Fruit fly (Drosophila melanogaster): Measurements from ENCODE around the gene CG10650.

The CG10650 gene

dm6 chr2L:19023972-19024743 is 28.4 kb upstream of the CG10650 start (continued):
- TF ChIP-seq CG12299 (tag; optimal IDR thresholded peaks at IDR 0.05) (peak; percentile 63), Ssrp (tag; optimal IDR thresholded peaks at IDR 0.05) (peak; percentile 76), CG18764 (GFP tag; optimal IDR thresholded peaks at IDR 0.05) (peak; percentile 12), dpn (GFP tag; optimal IDR thresholded peaks at IDR 0.05) (peak; percentile 27 to 43), CG7839 (tag; optimal IDR thresholded peaks at IDR 0.05) (peak; percentile 82), CG3726 (GFP tag; IDR thresholded peaks at IDR 0.05) (no peak), Hsf (GFP tag; optimal IDR thresholded peaks at IDR 0.05) (peak; percentile 45), Mes4 (GFP tag; optimal IDR thresholded peaks at IDR 0.05) (no peak), CG6689 (GFP tag; IDR thresholded peaks at IDR 0.05) (peak; percentile 73), CG6683 (GFP tag; optimal IDR thresholded peaks at IDR 0.05) (peak; percentile 69), CG11723 (GFP tag; optimal IDR thresholded peaks at IDR 0.05) (peak; percentile 41), CG13775 (GFP tag; optimal IDR thresholded peaks at IDR 0.05) (peak; percentile 57), CoRest (tag; optimal IDR thresholded peaks at IDR 0.05) (peak; percentile 86), sqz (GFP tag; optimal IDR thresholded peaks at IDR 0.05) (peak; percentile 39), Gug (GFP tag; IDR thresholded peaks at IDR 0.05) (0 out of 4 replicates have a peak, but pooled peaks have one; percentile 25), CG6654 (GFP tag; optimal IDR thresholded peaks at IDR 0.05) (peak; percentile 23), gfzf (GFP tag; optimal IDR thresholded peaks at IDR 0.05) (no peak), HHEX (GFP tag; optimal IDR thresholded peaks at IDR 0.05) (peak; percentile 78), CG8924 (tag; optimal IDR thresholded peaks at IDR 0.05) (peak; percentile 84), Xbp1 (GFP tag; optimal IDR thresholded peaks at IDR 0.05) (peak; percentile 69), Chrac-16 (GFP tag; optimal IDR thresholded peaks at IDR 0.05) (peak; percentile 22), CG10267 (tag; optimal IDR thresholded peaks at IDR 0.05) (peak; percentile 63), CG30431 (GFP tag; optimal IDR thresholded peaks at IDR 0.05) (no peak), gt (GFP tag; IDR thresholded peaks at IDR 0.05) (no peak), CG5180 (GFP tag; optimal IDR thresholded peaks at IDR 0.05) (peak; percentile 58), CG4328 (GFP tag; optimal IDR thresholded peaks at IDR 0.05) (peak; percentile 73), Nf-YA (GFP tag; IDR thresholded peaks at IDR 0.05) (no peak), Dfd (GFP tag; optimal IDR thresholded peaks at IDR 0.05) (no peak), CG6854 (GFP tag; optimal IDR thresholded peaks at IDR 0.05) (peak; percentile 53), Antp (GFP tag; optimal IDR thresholded peaks at IDR 0.05) (no peak), unpg (GFP tag; optimal IDR thresholded peaks at IDR 0.05) (peak; percentile 66), HLH3B (GFP tag; IDR thresholded peaks at IDR 0.05) (0 out of 2 replicates have a peak, but pooled peaks have one; percentile 46), oc (tag; optimal IDR thresholded peaks at IDR 0.05) (peak; percentile 31), sd (tag; optimal IDR thresholded peaks at IDR 0.05) (peak; percentile 60), CG7556 (GFP tag; optimal IDR thresholded peaks at IDR 0.05) (peak; percentile 94), CG2678 (tag; optimal IDR thresholded peaks at IDR 0.05) (peak; percentile 92), CG34376 (GFP tag; optimal IDR thresholded peaks at IDR 0.05) (peak; percentile 67), so (GFP tag; IDR thresholded peaks at IDR 0.05) (peak; percentile 60; the same call in 1 of the 3 replicates), CG8359 (GFP tag; optimal IDR thresholded peaks at IDR 0.05; ENCODE audit: borderline replicate concordance) (peak; percentile 13), phol (tag; optimal IDR thresholded peaks at IDR 0.05) (peak; percentile 75), CG17612 (GFP tag; IDR thresholded peaks at IDR 0.05) (no peak), ara (GFP tag; IDR thresholded peaks at IDR 0.05) (0 out of 2 replicates have a peak, but pooled peaks have one; percentile 14), Dbx (GFP tag; IDR thresholded peaks at IDR 0.05) (peak; percentile 45; the same call in 1 of the 3 replicates), run (tag; optimal IDR thresholded peaks at IDR 0.05) (peak; percentile 38), Hr78 (GFP tag; optimal IDR thresholded peaks at IDR 0.05) (peak in 1 of 2 experiments; percentile 21), her (GFP tag; optimal IDR thresholded peaks at IDR 0.05) (no peak), tgo (GFP tag; IDR thresholded peaks at IDR 0.05) (peak; percentile 48; the same call in 2 of the 3 replicates), CG12942 (GFP tag; optimal IDR thresholded peaks at IDR 0.05) (peak; percentile 35)

All from whole organism, embryonic.